Fruit fly (Drosophila melanogaster) whole organism, embryonic: ENCODE measurements around the gene CG12009.

Experiments
- Antp ChIP-seq: fragments of 200-800 bp; sonication (Bioruptor generic); optimal IDR thresholded peaks from 3 replicates; lab custom pipeline; 2016; ENCODE audit warnings: missing biosample characterization, missing genetic modification characterization
- C15 ChIP-seq: fragments of 200-800 bp; sonication (Bioruptor generic); IDR thresholded peaks from 3 replicates; pipeline ENCODE4 v1.3.6; 2022; ENCODE audit warnings: missing biosample characterization, missing genetic modification characterization
- CG10959 ChIP-seq: fragments of 200-800 bp; sonication (Bioruptor generic); IDR thresholded peaks from 2 replicates; pipeline ENCODE4 v1.3.6; 2022; ENCODE audit warnings: missing biosample characterization, missing genetic modification characterization
- CG13296 ChIP-seq: fragments of 200-800 bp; sonication (Bioruptor generic); optimal IDR thresholded peaks from 3 replicates; lab custom pipeline; 2018; ENCODE audit warnings: missing biosample characterization, mild to moderate bottlenecking, missing genetic modification characterization
- CG13424 ChIP-seq: fragments of 200-800 bp; sonication (Bioruptor generic); optimal IDR thresholded peaks from 2 replicates; lab custom pipeline; 2019; ENCODE audit warnings: missing biosample characterization, mild to moderate bottlenecking, missing genetic modification characterization, moderate library complexity
- CG15073 ChIP-seq: fragments of 200-800 bp; sonication (Bioruptor generic); optimal IDR thresholded peaks from 2 replicates; lab custom pipeline; 2016; ENCODE audit warnings: missing biosample characterization, missing genetic modification characterization
- CG15514 ChIP-seq: fragments of 200-800 bp; sonication (Bioruptor generic); optimal IDR thresholded peaks from 3 replicates; lab custom pipeline; 2017; ENCODE audit warnings: missing biosample characterization, missing genetic modification characterization, mild to moderate bottlenecking, moderate library complexity, missing genetic modification reagents
- CG32772 ChIP-seq: fragments of 200-800 bp; sonication (Bioruptor generic); IDR thresholded peaks from 2 replicates; pipeline ENCODE4 v1.3.6; 2022; ENCODE audit warnings: missing biosample characterization, missing genetic modification characterization
- CG4424 ChIP-seq: fragments of 200-800 bp; sonication (Bioruptor generic); optimal IDR thresholded peaks from 3 replicates; lab custom pipeline; 2016; ENCODE audit warnings: missing biosample characterization, missing genetic modification characterization
- CG4617 ChIP-seq: fragments of 200-800 bp; sonication (Bioruptor generic); optimal IDR thresholded peaks from 3 replicates; lab custom pipeline; 2016; ENCODE audit warnings: missing biosample characterization, missing genetic modification characterization, borderline replicate concordance
- CG6689 ChIP-seq: fragments of 200-800 bp; sonication (Bioruptor generic); IDR thresholded peaks from 2 replicates; pipeline ENCODE4 v1.3.6; 2022; ENCODE audit warnings: missing biosample characterization, missing genetic modification characterization
- CG7745 ChIP-seq: fragments of 200-800 bp; sonication (Bioruptor generic); optimal IDR thresholded peaks from 2 replicates; lab custom pipeline; 2018; ENCODE audit warnings: missing biosample characterization, mild to moderate bottlenecking, missing genetic modification characterization, moderate library complexity
- CG8388 ChIP-seq: fragments of 200-800 bp; sonication (Bioruptor generic); optimal IDR thresholded peaks from 2 replicates; lab custom pipeline; 2019; ENCODE audit warnings: missing biosample characterization, mild to moderate bottlenecking, missing genetic modification characterization, moderate library complexity
- CG9609 ChIP-seq: fragments of 200-800 bp; sonication (Bioruptor generic); optimal IDR thresholded peaks from 3 replicates; lab custom pipeline; 2016; ENCODE audit warnings: missing biosample characterization, missing genetic modification characterization
- CkIIα-i1 ChIP-seq: fragments of 200-800 bp; sonication (Bioruptor generic); IDR thresholded peaks from 2 replicates; pipeline ENCODE4 v1.3.6; 2022; ENCODE audit warnings: missing biosample characterization, missing genetic modification characterization
- Dip2 ChIP-seq: fragments of 200-800 bp; sonication (Bioruptor generic); IDR thresholded peaks from 2 replicates; pipeline ENCODE4 v1.3.6; 2022; ENCODE audit warnings: missing biosample characterization, missing genetic modification characterization
- Fer2 ChIP-seq: fragments of 200-800 bp; sonication (Bioruptor generic); optimal IDR thresholded peaks from 2 replicates; lab custom pipeline; 2018; ENCODE audit warnings: missing biosample characterization, mild to moderate bottlenecking, missing genetic modification characterization, moderate library complexity
- Gsc ChIP-seq: fragments of 200-800 bp; sonication (Bioruptor generic); IDR thresholded peaks from 2 replicates; pipeline ENCODE4 v1.3.6; 2022; ENCODE audit warnings: missing biosample characterization, missing genetic modification characterization
- HHEX ChIP-seq: fragments of 200-800 bp; sonication (Bioruptor generic); optimal IDR thresholded peaks from 3 replicates; lab custom pipeline; 2017; ENCODE audit warnings: missing biosample characterization, mild to moderate bottlenecking, missing genetic modification characterization, missing genetic modification reagents
- HmgZ ChIP-seq: fragments of 200-800 bp; sonication (Bioruptor generic); optimal IDR thresholded peaks from 2 replicates; lab custom pipeline; 2018; ENCODE audit warnings: missing biosample characterization, mild to moderate bottlenecking, missing genetic modification characterization
- Hmr ChIP-seq: fragments of 200-800 bp; sonication (Bioruptor generic); optimal IDR thresholded peaks from 3 replicates; lab custom pipeline; 2017; ENCODE audit warnings: mild to moderate bottlenecking, missing biosample characterization, missing genetic modification reagents, missing genetic modification characterization
- MESR4 ChIP-seq: fragments of 200-800 bp; sonication (Bioruptor generic); optimal IDR thresholded peaks from 2 replicates; lab custom pipeline; 2018; ENCODE audit warnings: missing biosample characterization, mild to moderate bottlenecking, missing genetic modification characterization, moderate library complexity
- Mrtf ChIP-seq: fragments of 200-800 bp; sonication (Bioruptor generic); IDR thresholded peaks from 3 replicates; pipeline ENCODE4 v1.3.6; 2022; ENCODE audit warnings: missing biosample characterization, missing genetic modification characterization
- Neu2 ChIP-seq: fragments of 200-800 bp; sonication (Bioruptor generic); optimal IDR thresholded peaks from 3 replicates; lab custom pipeline; 2016; ENCODE audit warnings: missing biosample characterization, missing genetic modification characterization, borderline replicate concordance
- PHDP ChIP-seq: fragments of 200-800 bp; sonication (Bioruptor generic); optimal IDR thresholded peaks from 3 replicates; lab custom pipeline; 2018; ENCODE audit warnings: missing biosample characterization, mild to moderate bottlenecking, missing genetic modification characterization, moderate library complexity
- Ravus ChIP-seq: fragments of 200-800 bp; sonication (Bioruptor generic); IDR thresholded peaks from 2 replicates; pipeline ENCODE4 v1.3.6; 2022; ENCODE audit warnings: missing biosample characterization, missing genetic modification characterization
- Rx ChIP-seq: fragments of 200-800 bp; sonication (Bioruptor generic); IDR thresholded peaks from 2 replicates; pipeline ENCODE4 v1.3.6; 2022; ENCODE audit warnings: missing biosample characterization, missing genetic modification characterization
- Sox100B ChIP-seq: fragments of 200-800 bp; sonication (Bioruptor generic); optimal IDR thresholded peaks from 3 replicates; lab custom pipeline; 2018; ENCODE audit warnings: missing biosample characterization, mild to moderate bottlenecking, missing genetic modification characterization
- TFAM ChIP-seq: fragments of 200-800 bp; sonication (Bioruptor generic); optimal IDR thresholded peaks from 2 replicates; lab custom pipeline; 2017; ENCODE audit warnings: missing biosample characterization, missing genetic modification characterization, inconsistent platforms
- Tbp ChIP-seq: fragments of >200 bp; optimal IDR thresholded peaks from 2 replicates; lab custom pipeline; 2018; ENCODE audit warnings: missing biosample characterization, missing genetic modification characterization
- YL-1 ChIP-seq: fragments of 200-800 bp; sonication (Bioruptor generic); optimal IDR thresholded peaks from 3 replicates; lab custom pipeline; 2017; ENCODE audit warnings: missing biosample characterization, mild to moderate bottlenecking, missing genetic modification characterization
- al ChIP-seq: fragments of 200-800 bp; sonication (Bioruptor generic); IDR thresholded peaks from 2 replicates; pipeline ENCODE4 v1.3.6; 2022; ENCODE audit warnings: missing biosample characterization, missing genetic modification characterization
- cas ChIP-seq: fragments of 200-800 bp; sonication (Bioruptor generic); IDR thresholded peaks from 2 replicates; pipeline ENCODE4 v1.3.6; 2022; ENCODE audit warnings: missing biosample characterization, missing genetic modification characterization
- cato ChIP-seq: fragments of 200-800 bp; sonication (Bioruptor generic); optimal IDR thresholded peaks from 2 replicates; lab custom pipeline; 2016; ENCODE audit warnings: missing biosample characterization, missing genetic modification characterization, borderline replicate concordance
- fd64A ChIP-seq: fragments of 200-800 bp; sonication (Bioruptor generic); optimal IDR thresholded peaks from 3 replicates; lab custom pipeline; 2018; ENCODE audit warnings: missing biosample characterization, mild to moderate bottlenecking, missing genetic modification characterization
- her ChIP-seq: fragments of 200-800 bp; sonication (Bioruptor generic); optimal IDR thresholded peaks from 2 replicates; lab custom pipeline; 2016; ENCODE audit warnings: missing biosample characterization, missing genetic modification characterization
- hth ChIP-seq: fragments of >200 bp; optimal IDR thresholded peaks from 2 replicates; lab custom pipeline; 2017; ENCODE audit warnings: inconsistent platforms
- nmo ChIP-seq: fragments of 200-800 bp; sonication (Bioruptor generic); optimal IDR thresholded peaks from 2 replicates; lab custom pipeline; 2018; ENCODE audit warnings: missing biosample characterization, mild to moderate bottlenecking, missing genetic modification characterization, moderate library complexity
- org-1 ChIP-seq: fragments of 200-800 bp; sonication (Bioruptor generic); optimal IDR thresholded peaks from 2 replicates; lab custom pipeline; 2017; ENCODE audit warnings: missing biosample characterization, missing genetic modification characterization
- peb ChIP-seq: fragments of 200-800 bp; sonication (Bioruptor generic); IDR thresholded peaks from 2 replicates; pipeline ENCODE4 v1.3.6; 2022; ENCODE audit warnings: missing biosample characterization, missing genetic modification characterization
- rib ChIP-seq: fragments of 200-800 bp; sonication (Bioruptor generic); IDR thresholded peaks from 2 replicates; pipeline ENCODE4 v1.3.6; 2022; ENCODE audit warnings: missing biosample characterization, missing genetic modification characterization
- sens-2 ChIP-seq: fragments of 200-800 bp; sonication (Bioruptor generic); IDR thresholded peaks from 2 replicates; pipeline ENCODE4 v1.3.6; 2022; ENCODE audit warnings: missing biosample characterization, missing genetic modification characterization
- sqz ChIP-seq: fragments of 200-800 bp; sonication (Bioruptor generic); optimal IDR thresholded peaks from 3 replicates; lab custom pipeline; 2018; ENCODE audit warnings: missing biosample characterization, mild to moderate bottlenecking, missing genetic modification characterization
- tna ChIP-seq: fragments of 200-800 bp; sonication (Bioruptor generic); IDR thresholded peaks from 2 replicates; pipeline ENCODE4 v1.3.6; 2022; ENCODE audit warnings: missing biosample characterization, missing genetic modification characterization; ENCODE audit not compliant: partially characterized antibody
- toy ChIP-seq: fragments of 200-800 bp; sonication (Bioruptor generic); IDR thresholded peaks from 2 replicates; pipeline ENCODE4 v1.3.6; 2022; ENCODE audit warnings: missing biosample characterization, missing genetic modification characterization
- unc-4 ChIP-seq: fragments of 200-800 bp; sonication (Bioruptor generic); IDR thresholded peaks from 2 replicates; pipeline ENCODE4 v1.3.6; 2022; ENCODE audit warnings: missing biosample characterization, missing genetic modification characterization; ENCODE audit not compliant: partially characterized antibody
- vvl ChIP-seq: fragments of 200-800 bp; sonication (Bioruptor generic); IDR thresholded peaks from 2 replicates; pipeline ENCODE4 v1.3.6; 2022; ENCODE audit warnings: missing biosample characterization, missing genetic modification characterization
- wor ChIP-seq: fragments of 200-800 bp; sonication (Bioruptor generic); IDR thresholded peaks from 2 replicates; pipeline ENCODE4 v1.3.6; 2022; ENCODE audit warnings: missing biosample characterization, missing genetic modification characterization
- zen ChIP-seq: fragments of 200-800 bp; sonication (Bioruptor generic); optimal IDR thresholded peaks from 3 replicates; lab custom pipeline; 2018; ENCODE audit warnings: missing biosample characterization, mild to moderate bottlenecking, missing genetic modification characterization, moderate library complexity
- zen2 ChIP-seq: fragments of 200-800 bp; sonication (Bioruptor generic); IDR thresholded peaks from 3 replicates; pipeline ENCODE4 v1.3.6; 2022; ENCODE audit warnings: missing biosample characterization, missing genetic modification characterization; ENCODE audit not compliant: partially characterized antibody

CG12009 gene

dm6 chr3L:3336368-3337164 lies 45.3 kb downstream of the CG12009 start, which contains the start of the genes Drsl6 and kst (continued):
- no peak for TF ChIP-seq Mrtf
- peak; percentile 19 for TF ChIP-seq YL-1 (GFP tag; lab: Kevin White, UChicago)
- no peak for TF ChIP-seq CG4424
- TF ChIP-seq CG13424 = peak; percentile 13
- TF ChIP-seq Tbp = no peak
- TF ChIP-seq cas = no peak
- no peak for TF ChIP-seq wor
- no peak for TF ChIP-seq cato (GFP tag; lab: Kevin White, UChicago)
- TF ChIP-seq CG7745 = no peak
- TF ChIP-seq tna (GFP tag; lab: Robert Waterston, UW) = peak; percentile 59
- TF ChIP-seq HmgZ (tag; lab: Kevin White, UChicago) = peak; percentile 65
- no peak for TF ChIP-seq Dip2 (GFP tag; lab: Robert Waterston, UW)
- TF ChIP-seq sens-2 (GFP tag; lab: Robert Waterston, UW) = no peak
- no peak for TF ChIP-seq Antp
- no peak for TF ChIP-seq CG15073 (GFP tag; lab: Kevin White, UChicago)
- TF ChIP-seq CG4617 (GFP tag; lab: Kevin White, UChicago) = no peak
- TF ChIP-seq hth (lab: Kevin White, UChicago) = no peak
- TF ChIP-seq org-1 (GFP tag; lab: Kevin White, UChicago) = no peak
- TF ChIP-seq peb (GFP tag; lab: Robert Waterston, UW) = no peak
- TF ChIP-seq PHDP (tag; lab: Kevin White, UChicago) = peak; percentile 41
- TF ChIP-seq MESR4 (GFP tag; lab: Kevin White, UChicago) = peak; percentile 7
- TF ChIP-seq sqz (GFP tag; lab: Kevin White, UChicago) = peak; percentile 6
- no peak for TF ChIP-seq CG8388 (GFP tag; lab: Kevin White, UChicago)
- peak; percentile 60; the same call in 1 of the 2 replicates for TF ChIP-seq rib (GFP tag; lab: Robert Waterston, UW)
- TF ChIP-seq Hmr (GFP tag; lab: Kevin White, UChicago) = no peak
- TF ChIP-seq CkIIα-i1 (GFP tag; lab: Robert Waterston, UW) = no peak
- no peak for TF ChIP-seq zen2
- no peak for TF ChIP-seq TFAM (GFP tag; lab: Kevin White, UChicago)
- TF ChIP-seq vvl = peak; percentile 72
- TF ChIP-seq Fer2 = no peak
- TF ChIP-seq Ravus (GFP tag; lab: Robert Waterston, UW) = no peak
- peak; percentile 56 for TF ChIP-seq zen (tag; lab: Kevin White, UChicago)
- TF ChIP-seq CG6689 (GFP tag; lab: Robert Waterston, UW) = no peak
- TF ChIP-seq toy (GFP tag; lab: Robert Waterston, UW) = no peak
- peak; percentile 38 for TF ChIP-seq CG13296 (GFP tag; lab: Kevin White, UChicago)
- TF ChIP-seq C15 (GFP tag; lab: Robert Waterston, UW) = 0 out of 3 replicates have a peak, but pooled peaks have one; percentile 9
- TF ChIP-seq HHEX (GFP tag; lab: Kevin White, UChicago) = no peak
- TF ChIP-seq her = peak; percentile 9
- no peak for TF ChIP-seq Rx (GFP tag; lab: Robert Waterston, UW)
- TF ChIP-seq al (GFP tag; lab: Robert Waterston, UW) = no peak
- no peak for TF ChIP-seq CG32772 (GFP tag; lab: Robert Waterston, UW)
- no peak for TF ChIP-seq CG9609 (GFP tag; lab: Kevin White, UChicago)
- TF ChIP-seq CG15514 = peak; percentile 92
- TF ChIP-seq Gsc = no peak
- TF ChIP-seq CG10959 (GFP tag; lab: Robert Waterston, UW) = no peak
- peak; percentile 50 for TF ChIP-seq unc-4 (GFP tag; lab: Robert Waterston, UW)
- TF ChIP-seq fd64A = no peak
- TF ChIP-seq Sox100B (GFP tag; lab: Kevin White, UChicago) = no peak
- no peak for TF ChIP-seq Neu2 (GFP tag; lab: Kevin White, UChicago)
- no peak for TF ChIP-seq nmo (GFP tag; lab: Kevin White, UChicago)
